Worm (Caenorhabditis elegans): ENCODE measurements around the gene srw-1.

The srw-1 gene

DNA sequence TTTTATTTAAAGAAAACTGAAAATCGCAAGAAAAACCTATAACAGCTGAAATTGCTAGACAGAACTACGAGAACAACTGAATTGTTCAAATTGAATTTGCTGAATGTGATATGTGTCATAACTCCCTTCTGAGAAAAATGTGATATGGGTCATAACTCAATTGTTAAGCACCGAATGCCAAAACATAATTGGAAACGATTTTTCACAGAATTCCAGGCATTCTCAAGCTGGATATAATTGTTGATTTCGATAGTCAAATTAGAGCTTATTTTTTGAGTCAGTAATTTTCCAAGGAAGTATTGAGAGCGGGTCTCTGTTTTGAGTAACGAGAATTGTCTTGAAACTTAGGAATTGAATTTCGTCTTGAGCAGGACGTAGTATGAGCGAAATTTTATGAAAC, 16.2 kb upstream of the srw-1 start:
- no peak for TF ChIP-seq ama-1 (optimal IDR thresholded peaks at IDR 0.05)
- no peak for TF ChIP-seq egl-27 (tag; optimal IDR thresholded peaks at IDR 0.05)
- peak; percentile 5 for TF ChIP-seq nhr-11 (tag; optimal IDR thresholded peaks at IDR 0.05)
- no peak for TF ChIP-seq ceh-9 (tag; optimal IDR thresholded peaks at IDR 0.05)

DNA sequence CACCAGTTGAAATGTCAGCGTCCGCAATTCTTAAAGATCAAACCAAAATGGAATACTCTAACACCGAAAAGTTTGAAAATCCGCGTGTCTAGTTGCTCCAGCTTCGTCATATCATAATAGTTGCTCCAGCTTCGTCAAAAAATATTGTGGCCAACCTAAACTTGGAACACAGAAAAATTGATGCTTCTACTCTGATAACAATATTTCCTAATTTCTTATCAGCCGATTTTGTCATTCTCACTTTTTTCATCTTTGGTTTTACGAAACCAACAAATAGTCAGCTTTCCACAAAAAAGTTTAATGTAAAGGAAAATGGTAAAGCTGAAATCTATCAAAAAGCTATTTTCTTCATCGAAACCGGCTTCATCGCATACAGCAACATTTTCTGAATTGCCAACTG, 15.6 kb upstream of the srw-1 start, which contains the start of gene fbxa-84:
Gene fbxa-84, plus strand, starts transcription at position 34 of the 400 bp plus-strand sequence.
- TF ChIP-seq nhr-28 (tag; optimal IDR thresholded peaks at IDR 0.05) (no peak), ama-1 (optimal IDR thresholded peaks at IDR 0.05) (no peak), skn-1 (tag; optimal IDR thresholded peaks at IDR 0.05) (no peak), ztf-11 (tag; optimal IDR thresholded peaks at IDR 0.05) (no peak), fos-1 (tag; optimal IDR thresholded peaks at IDR 0.05) (no peak), elt-2 (tag; optimal IDR thresholded peaks at IDR 0.05) (peak; percentile 54), lin-15B (tag; optimal IDR thresholded peaks at IDR 0.05) (no peak)

DNA sequence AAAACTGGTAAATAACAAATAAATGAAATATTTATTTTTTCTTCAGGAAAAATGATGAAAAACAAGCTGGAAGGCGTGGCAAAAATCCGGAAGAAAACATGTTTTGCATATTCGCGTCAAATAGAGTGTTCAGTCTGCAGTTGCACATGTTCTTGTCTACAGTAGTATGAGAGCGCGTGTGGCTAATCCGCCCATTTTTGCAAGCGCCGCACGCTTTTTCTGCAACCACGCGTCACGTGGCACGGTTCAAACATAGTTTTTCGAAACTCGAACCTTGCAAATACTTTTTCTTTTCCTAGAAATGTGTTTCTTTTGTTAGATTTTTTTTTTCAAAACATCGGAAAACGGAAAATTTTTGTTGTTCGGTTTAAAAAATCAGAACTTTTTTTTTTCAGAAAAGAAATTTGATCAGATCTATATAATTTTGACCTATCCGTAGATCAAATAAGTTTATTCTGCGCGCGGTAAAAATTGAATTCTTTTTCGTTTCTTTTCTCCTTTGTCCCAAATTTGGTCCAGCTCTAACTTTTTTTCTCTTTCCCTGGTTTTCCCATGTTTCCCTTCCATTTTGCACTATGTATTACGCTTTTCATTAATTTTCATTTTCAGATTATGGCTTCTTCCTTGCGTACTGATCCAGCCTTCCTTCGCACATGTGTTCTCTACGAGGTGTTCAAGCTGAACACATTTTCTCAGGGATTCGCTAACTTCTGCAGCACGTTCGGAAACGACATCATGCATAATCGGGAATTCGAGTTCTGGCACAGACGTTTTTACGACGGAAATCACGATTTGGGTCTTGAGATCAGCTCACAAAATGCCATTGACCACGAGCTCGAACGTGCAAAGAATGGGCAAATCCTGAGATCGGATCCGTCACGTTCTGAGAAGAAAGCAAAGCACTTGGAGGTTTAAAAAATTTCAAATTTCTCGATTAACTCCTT, 13.7 kb upstream of the srw-1 start, which contains the start of gene Y75B12B.1:
Gene Y75B12B.1, plus strand, starts transcription at position 603 of the 944 bp plus-strand sequence.
- TF ChIP-seq nhr-12 (tag; optimal IDR thresholded peaks at IDR 0.05) (no peak), mml-1 (tag; optimal IDR thresholded peaks at IDR 0.05) (no peak), ceh-28 (tag; optimal IDR thresholded peaks at IDR 0.05) (no peak), ZK546.5 (tag; optimal IDR thresholded peaks at IDR 0.05) (no peak), hmg-11 (tag; optimal IDR thresholded peaks at IDR 0.05) (no peak), ama-1 (optimal IDR thresholded peaks at IDR 0.05) (no peak), lin-39 (tag; optimal IDR thresholded peaks at IDR 0.05) (no peak), daf-12 (tag; optimal IDR thresholded peaks at IDR 0.05) (no peak), fos-1 (tag; optimal IDR thresholded peaks at IDR 0.05) (no peak), pha-4 (tag; optimal IDR thresholded peaks at IDR 0.05) (no peak), nhr-23 (tag; optimal IDR thresholded peaks at IDR 0.05) (no peak)

DNA sequence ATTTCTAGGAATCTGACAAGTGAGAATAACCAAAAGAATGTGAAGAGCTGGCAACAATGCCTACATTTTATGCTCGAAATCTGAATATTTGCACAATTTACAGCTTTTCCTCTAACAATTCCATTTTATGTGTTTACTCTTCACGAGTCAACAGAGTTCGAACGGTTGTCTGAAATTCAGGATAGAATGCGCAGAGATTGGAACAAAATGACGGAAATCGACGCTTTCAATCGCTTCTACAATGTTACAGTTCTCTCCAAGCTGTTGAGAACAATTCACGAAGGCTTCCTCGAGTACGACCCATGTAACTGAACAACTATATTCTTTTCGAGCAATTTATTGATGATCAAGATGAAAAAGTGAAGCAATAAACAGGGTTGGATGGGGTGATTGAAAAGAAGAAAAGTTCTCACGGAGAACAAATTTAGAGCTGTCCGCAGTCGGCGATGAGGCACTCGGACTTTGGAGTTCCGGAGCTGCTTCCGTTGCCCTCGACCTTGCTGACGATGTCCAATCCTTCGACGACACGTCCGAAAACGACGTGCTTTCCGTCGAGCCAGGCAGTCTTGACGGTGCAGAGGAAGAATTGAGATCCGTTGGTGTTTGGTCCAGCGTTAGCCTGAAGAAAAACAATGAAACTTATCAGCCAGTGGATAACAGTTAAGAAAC, 11.7 kb upstream of the srw-1 start, which contains the start of gene Y75B12B.3:
Gene Y75B12B.3, minus strand, starts transcription at position 21 of the 669 bp plus-strand sequence.
- peak; percentile 46 for TF ChIP-seq pha-4 (tag; optimal IDR thresholded peaks at IDR 0.05)
- no peak for TF ChIP-seq nhr-28 (tag; optimal IDR thresholded peaks at IDR 0.05)
- TF ChIP-seq nhr-77 (tag; optimal IDR thresholded peaks at IDR 0.05), result no peak
- peak; percentile 31 for TF ChIP-seq nhr-25 (tag; optimal IDR thresholded peaks at IDR 0.05)
- peak; percentile 86 for TF ChIP-seq ama-1 (optimal IDR thresholded peaks at IDR 0.05)
- TF ChIP-seq elt-3 (tag; optimal IDR thresholded peaks at IDR 0.05), result no peak

DNA sequence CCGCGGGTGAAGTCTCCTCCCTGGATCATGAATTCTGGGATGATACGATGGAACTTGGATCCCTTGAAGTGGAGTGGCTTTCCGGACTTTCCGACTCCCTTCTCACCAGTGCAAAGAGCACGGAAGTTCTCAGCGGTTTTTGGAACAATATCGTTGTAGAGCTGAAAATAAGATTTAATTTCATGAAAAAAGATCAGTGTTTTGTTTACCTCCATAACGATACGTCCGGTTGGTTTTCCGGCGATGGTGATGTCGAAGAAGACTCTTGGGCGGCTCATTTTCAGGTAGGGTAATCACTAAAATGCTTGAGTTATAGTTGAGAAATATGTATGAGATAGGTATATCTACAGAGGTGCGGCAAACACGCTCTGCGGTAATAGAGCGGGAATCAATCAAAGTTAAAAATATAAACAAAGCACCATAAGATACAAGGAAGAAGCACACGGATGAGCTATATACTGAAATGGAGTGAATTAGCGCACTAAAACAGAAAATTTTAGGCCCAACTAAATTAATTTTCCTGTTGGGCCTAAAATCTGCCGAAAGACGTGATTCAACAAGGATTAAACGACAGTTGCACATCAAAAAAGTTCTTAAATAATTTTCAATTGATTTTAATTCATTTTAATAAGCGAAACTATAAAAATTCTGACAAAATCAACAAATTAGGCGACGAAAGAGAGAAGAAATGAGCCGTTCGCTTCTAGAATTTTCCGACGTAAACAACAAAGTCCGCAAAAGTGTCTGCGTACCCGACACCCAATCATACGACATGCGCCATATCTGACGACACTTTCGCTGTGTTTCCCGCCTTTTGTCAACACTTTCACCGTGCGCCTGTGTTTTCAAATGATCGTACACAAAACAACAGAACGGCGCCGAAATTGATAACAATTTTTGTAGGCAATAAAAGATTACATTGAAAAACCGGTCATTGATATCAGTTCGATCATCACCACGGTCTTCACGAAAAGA, 10.7 kb upstream of the srw-1 start, which contains the start of the genes cyn-7 and bath-36:
Gene cyn-7, minus strand, starts transcription at position 296 of the 975 bp plus-strand sequence.
Gene bath-36, plus strand, starts transcription at position 806 of the 975 bp plus-strand sequence.
- TF ChIP-seq tbx-2 (tag; optimal IDR thresholded peaks at IDR 0.05), result peak; percentile 68
- no peak for TF ChIP-seq unc-62 (GFP tag; optimal IDR thresholded peaks at IDR 0.05)
- TF ChIP-seq nhr-67 (tag; optimal IDR thresholded peaks at IDR 0.05), result no peak
- peak; percentile 49 for TF ChIP-seq egl-27 (tag; optimal IDR thresholded peaks at IDR 0.05)
- TF ChIP-seq mml-1 (tag; optimal IDR thresholded peaks at IDR 0.05), result no peak
- TF ChIP-seq egl-5 (tag; optimal IDR thresholded peaks at IDR 0.05), result peak; percentile 51
- peak; percentile 85 for TF ChIP-seq lin-15B (tag; optimal IDR thresholded peaks at IDR 0.05)
- TF ChIP-seq elt-1 (tag; optimal IDR thresholded peaks at IDR 0.05), result no peak
- no peak for TF ChIP-seq zag-1 (tag; optimal IDR thresholded peaks at IDR 0.05)
- TF ChIP-seq fkh-2 (tag; optimal IDR thresholded peaks at IDR 0.05), result no peak
- TF ChIP-seq fos-1 (tag; optimal IDR thresholded peaks at IDR 0.05), result no peak
- peak; percentile 76 for TF ChIP-seq nhr-43 (tag; optimal IDR thresholded peaks at IDR 0.05; ENCODE audit: poor library complexity, severe bottlenecking)
- TF ChIP-seq nhr-23 (tag; optimal IDR thresholded peaks at IDR 0.05), result peak; percentile 74
- no peak for TF ChIP-seq nhr-28 (tag; optimal IDR thresholded peaks at IDR 0.05)
- TF ChIP-seq nhr-12 (tag; optimal IDR thresholded peaks at IDR 0.05), result no peak
- TF ChIP-seq ztf-11 (tag; optimal IDR thresholded peaks at IDR 0.05), result no peak
- no peak for TF ChIP-seq ama-1 (optimal IDR thresholded peaks at IDR 0.05)
- peak; percentile 59 for TF ChIP-seq snpc-4 (tag; optimal IDR thresholded peaks at IDR 0.05)
- TF ChIP-seq R02D3.7 (tag; optimal IDR thresholded peaks at IDR 0.05), result peak; percentile 7
- TF ChIP-seq nhr-237 (tag; optimal IDR thresholded peaks at IDR 0.05), result no peak
- TF ChIP-seq ZK546.5 (tag; optimal IDR thresholded peaks at IDR 0.05), result no peak
- TF ChIP-seq fkh-10 (GFP tag; optimal IDR thresholded peaks at IDR 0.05), result no peak
- TF ChIP-seq nhr-11 (tag; optimal IDR thresholded peaks at IDR 0.05), result no peak
- TF ChIP-seq pha-4 (tag; optimal IDR thresholded peaks at IDR 0.05), result peak; percentile 97
- TF ChIP-seq ceh-16 (tag; optimal IDR thresholded peaks at IDR 0.05), result no peak
- TF ChIP-seq ceh-82 (tag; optimal IDR thresholded peaks at IDR 0.05), result no peak
- peak; percentile 79 for TF ChIP-seq nhr-25 (tag; optimal IDR thresholded peaks at IDR 0.05)
- TF ChIP-seq sea-2 (GFP tag; optimal IDR thresholded peaks at IDR 0.05), result no peak
- TF ChIP-seq lin-39 (tag; optimal IDR thresholded peaks at IDR 0.05), result no peak

Measured in whole organism, L3 larva.